Worm (Caenorhabditis elegans) whole organism, L4/young adult: ENCODE measurements around the gene math-21.
"Not testable (repeated sequence)": the region's sequence is repeated elsewhere in the genome, so short reads cannot be mapped to it uniquely, and the experiment has no call there.

Experiments
- W03F9.2 ChIP-seq: fragments of 150-350 bp; optimal IDR thresholded peaks from 2 replicates; lab custom pipeline; 2014; ENCODE audit warnings: missing biosample characterization, missing genetic modification characterization
- dao-5 ChIP-seq: sonication (generic microtip); optimal IDR thresholded peaks from 2 replicates; lab custom pipeline; 2016; ENCODE audit warnings: missing genotype, missing genetic modification characterization, moderate library complexity, missing compliant biosample characterization
- him-1 ChIP-seq: sonication (generic microtip); optimal IDR thresholded peaks from 2 replicates; lab custom pipeline; 2016; ENCODE audit warnings: missing genotype, missing genetic modification reagents, missing genetic modification characterization, missing compliant biosample characterization

Gene math-21

DNA sequence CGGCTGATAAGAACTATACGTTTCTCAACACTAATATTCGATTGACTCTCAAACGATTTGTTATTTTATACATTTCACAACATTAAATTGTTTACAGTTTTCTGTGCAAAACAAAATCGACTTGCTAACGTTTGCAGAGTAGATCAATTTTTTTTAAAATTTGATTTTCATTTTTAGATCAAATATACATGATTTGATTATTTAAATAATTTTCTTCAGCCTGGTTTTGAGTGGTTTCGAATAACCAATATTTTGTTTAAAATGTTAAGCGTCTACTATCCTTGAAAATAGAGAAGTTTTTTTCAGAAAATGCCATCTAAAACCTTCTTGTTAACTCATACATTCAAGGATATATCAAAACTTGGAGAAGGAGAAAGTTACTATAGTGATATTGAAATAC, at the start of gene math-21:
Gene math-21, plus strand, starts transcription at position 301 of the 400 bp plus-strand sequence.
- TF ChIP-seq him-1 (no peak), W03F9.2 (no peak), dao-5 (tag; lab: Kevin White, UChicago) (no peak)

DNA sequence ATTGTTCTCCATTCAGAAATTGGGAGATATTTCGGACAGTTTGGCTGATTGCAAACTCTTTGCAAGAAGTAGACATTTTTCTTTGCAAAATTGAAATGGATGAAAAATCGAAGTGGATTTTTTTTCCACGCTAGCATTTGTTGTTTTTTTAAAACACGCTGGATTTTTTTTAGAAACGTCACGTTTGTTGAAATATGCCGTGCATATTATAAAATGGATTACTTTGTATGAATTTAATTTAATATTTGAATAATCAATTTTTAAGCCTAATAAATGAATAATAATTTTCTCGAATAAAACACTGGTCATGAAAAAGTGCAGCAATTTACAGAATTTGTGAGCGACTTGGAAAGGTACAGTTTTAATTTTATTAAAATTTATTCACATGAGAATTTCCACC, 48.7 kb upstream of the math-21 start, which contains the start of gene ZK250.14:
Gene ZK250.14, minus strand, starts transcription at position 101 of the 400 bp plus-strand sequence.
- TF ChIP-seq W03F9.2, result no peak
- no peak for TF ChIP-seq dao-5 (tag; lab: Kevin White, UChicago)
- no peak for TF ChIP-seq him-1

DNA sequence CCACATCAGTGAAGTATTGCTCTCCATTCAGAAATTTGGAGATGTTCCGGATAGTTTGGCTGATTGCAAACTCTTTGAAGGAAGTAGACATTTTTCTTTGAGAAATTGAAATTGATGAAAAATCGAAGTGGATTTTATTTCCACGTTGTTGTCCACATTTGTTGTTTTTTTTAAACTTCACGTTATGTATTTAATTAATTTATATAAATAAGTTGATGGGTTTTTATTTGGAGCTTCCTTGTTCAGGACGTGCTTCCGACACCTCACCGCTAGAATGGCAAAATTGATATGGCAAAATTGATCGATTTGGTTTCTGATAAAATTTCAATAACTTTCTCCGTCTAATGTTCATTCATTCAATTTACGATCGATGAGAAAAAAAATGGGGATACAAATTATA, 47.4 kb upstream of the math-21 start, which contains the start of gene math-48:
Gene math-48, minus strand, starts transcription at position 101 of the 400 bp plus-strand sequence.
- no peak for TF ChIP-seq him-1
- TF ChIP-seq dao-5 (tag; lab: Kevin White, UChicago), result no peak
- TF ChIP-seq W03F9.2, result no peak

DNA sequence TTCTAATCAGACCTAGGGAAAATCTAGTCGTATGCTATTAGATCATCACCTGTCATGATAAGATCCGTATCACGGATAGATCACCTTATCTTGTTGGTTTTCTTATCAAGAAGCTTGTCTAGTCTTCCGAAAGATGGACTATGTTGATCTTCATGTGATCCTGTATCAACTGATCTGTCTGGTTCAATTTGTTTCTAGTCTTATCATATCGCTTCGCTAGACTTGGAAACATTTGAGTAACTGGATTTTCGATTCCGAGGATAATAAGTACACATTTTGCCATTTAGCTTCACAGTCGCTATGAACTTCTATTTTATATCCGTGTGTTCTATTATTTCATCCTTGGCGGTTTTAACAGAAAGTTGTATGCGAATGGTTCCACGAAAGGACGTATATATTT, 45.4 kb upstream of the math-21 start, which contains the start of gene ZK250.2:
Gene ZK250.2, plus strand, starts transcription at position 301 of the 400 bp plus-strand sequence.
- TF ChIP-seq him-1; dao-5 (tag; lab: Kevin White, UChicago); W03F9.2: not testable (repeated sequence)

DNA sequence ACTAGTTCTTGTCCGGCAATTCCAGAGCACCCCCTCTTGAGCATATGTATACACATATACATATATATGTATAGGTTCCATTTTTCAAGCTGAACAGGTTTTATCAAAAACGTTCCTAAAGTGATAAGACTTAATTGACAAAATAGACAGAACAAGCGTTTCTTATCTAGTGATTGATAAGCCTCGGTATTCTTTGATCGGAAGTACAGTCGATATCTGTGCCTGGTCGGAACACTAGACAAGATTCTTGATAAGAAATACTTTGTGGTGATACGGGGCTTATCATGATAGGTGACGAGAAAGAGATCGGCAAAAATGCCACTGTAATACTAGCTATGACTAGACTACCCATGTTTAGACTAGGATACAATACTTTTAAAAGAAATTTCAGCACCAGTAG, 44.7 kb upstream of the math-21 start:
- no peak for TF ChIP-seq dao-5 (tag; lab: Kevin White, UChicago)
- TF ChIP-seq W03F9.2, result no peak
- no peak for TF ChIP-seq him-1

DNA sequence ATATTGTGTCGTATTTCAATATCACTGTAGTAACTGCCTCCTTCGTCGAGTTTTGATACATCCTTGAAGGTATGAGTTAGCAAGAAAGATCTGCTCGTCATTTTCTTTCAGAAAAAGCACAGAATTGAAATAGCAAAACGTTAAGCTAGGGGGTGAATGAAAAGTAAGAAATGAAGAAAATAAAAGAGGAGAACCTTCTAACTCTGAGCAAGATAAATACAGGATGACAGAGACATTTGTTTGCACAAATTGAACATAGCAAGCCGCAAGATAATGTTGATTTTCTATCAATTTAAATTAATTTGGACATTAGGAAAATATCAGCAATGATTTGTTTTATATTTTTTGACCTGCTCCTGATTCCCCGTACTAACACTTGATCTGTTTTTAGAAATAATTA, 38.3 kb upstream of the math-21 start, which contains the start of gene math-49:
Gene math-49, minus strand, starts transcription at position 101 of the 400 bp plus-strand sequence.
- TF ChIP-seq him-1; W03F9.2; dao-5 (tag; lab: Kevin White, UChicago): not testable (repeated sequence)

DNA sequence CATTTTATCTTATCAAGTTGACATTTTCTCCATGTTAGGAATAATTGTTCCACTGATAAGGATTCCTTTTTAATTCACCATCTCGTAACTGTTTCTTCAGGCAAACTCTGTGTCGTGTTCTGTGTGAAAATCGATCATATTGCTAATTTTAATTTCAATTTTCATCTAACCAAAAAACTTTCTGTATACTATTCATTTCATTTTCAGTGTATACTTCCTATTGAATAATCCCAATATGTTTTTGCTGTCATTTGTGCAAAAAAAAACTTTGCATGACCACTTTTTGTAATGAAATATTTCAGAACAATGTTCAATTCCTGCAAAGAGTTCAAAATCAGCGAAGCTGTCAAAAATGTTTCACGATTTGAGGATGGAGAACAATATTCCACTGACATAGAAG, 6.9 kb upstream of the math-21 start, which contains the start of gene Y16E11A.4:
Gene Y16E11A.4, plus strand, starts transcription at position 301 of the 400 bp plus-strand sequence.
- no peak for TF ChIP-seq dao-5 (tag; lab: Kevin White, UChicago)
- no peak for TF ChIP-seq him-1
- no peak for TF ChIP-seq W03F9.2

DNA sequence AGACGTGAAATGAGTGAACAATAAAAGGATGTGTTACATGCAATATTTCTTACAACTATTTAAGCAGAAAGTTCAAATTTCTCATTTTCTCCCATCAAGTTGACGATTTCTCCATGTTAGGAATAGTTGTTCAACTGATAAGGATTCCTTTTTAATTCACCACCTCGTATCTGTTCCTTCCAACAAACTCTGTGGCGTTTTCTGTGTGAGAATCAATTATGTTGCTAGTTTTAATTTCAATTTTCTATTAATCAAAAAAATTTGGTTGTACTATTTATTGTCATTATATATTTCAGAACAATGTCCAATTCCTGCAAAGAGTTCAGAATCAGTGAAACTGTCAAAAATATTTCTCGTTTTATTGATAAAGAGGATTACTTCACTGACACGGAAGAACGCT, 4.8 kb upstream of the math-21 start, which contains the start of gene math-44:
Gene math-44, plus strand, starts transcription at position 301 of the 400 bp plus-strand sequence.
- TF ChIP-seq him-1, result no peak
- TF ChIP-seq dao-5 (tag; lab: Kevin White, UChicago), result no peak
- no peak for TF ChIP-seq W03F9.2

DNA sequence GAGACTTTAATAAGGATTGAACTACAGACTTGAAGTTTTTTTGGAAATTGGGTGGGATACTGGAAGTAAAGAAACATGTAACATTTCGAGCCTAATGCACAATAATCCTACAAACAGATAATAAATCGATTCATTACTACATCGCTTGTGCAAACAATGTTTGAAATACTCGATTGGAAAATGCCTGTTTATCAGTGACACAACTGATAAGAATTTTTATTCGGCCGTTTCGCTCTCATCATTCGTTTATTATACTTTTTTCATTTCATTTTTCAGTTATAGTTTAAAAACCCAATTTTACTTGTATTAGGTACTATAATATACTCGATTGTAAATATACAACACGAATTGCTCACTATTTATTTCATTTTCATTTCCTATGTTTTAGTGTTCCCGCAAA, 1.9 kb downstream of the math-21 start:
- TF ChIP-seq dao-5 (tag; lab: Kevin White, UChicago) (no peak), him-1 (no peak), W03F9.2 (no peak)

DNA sequence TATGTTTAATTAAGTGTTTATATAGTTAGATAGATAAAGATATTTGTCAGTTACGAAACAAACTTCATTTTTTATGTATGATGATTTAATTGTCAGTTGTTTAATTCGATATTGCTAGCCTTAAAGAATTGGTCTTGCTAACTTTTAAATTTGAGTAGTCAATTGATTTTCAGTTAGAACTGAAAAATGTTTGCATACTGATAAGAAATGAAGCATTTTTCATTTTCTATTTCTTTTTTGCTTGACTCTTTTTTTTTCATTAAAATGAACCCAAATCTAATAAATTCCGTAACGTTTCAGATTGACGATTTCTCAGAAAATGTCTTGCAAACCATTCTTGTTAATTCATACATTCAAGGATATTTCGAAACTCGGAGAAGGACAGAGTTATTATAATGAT, 2.4 kb downstream of the math-21 start, which contains the start of gene math-20:
Gene math-20, plus strand, starts transcription at position 301 of the 400 bp plus-strand sequence.
- TF ChIP-seq dao-5 (tag; lab: Kevin White, UChicago) (no peak), him-1 (no peak), W03F9.2 (no peak)

DNA sequence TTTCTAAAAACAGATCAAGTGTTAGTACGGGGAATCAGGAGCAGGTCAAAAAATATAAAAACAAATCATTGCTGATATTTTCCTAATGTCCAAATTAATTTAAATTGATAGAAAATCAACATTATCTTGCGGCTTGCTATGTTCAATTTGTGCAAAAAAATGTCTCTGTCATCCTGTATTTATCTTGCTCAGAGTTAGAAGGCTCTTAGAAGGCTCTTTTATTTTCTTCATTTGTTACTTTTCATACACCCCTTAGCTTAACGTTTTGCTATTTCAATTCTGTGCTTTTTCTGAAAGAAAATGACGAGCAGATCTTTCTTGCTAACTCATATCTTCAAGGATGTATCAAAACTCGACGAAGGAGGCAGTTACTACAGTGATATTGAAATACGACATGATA, 4.7 kb downstream of the math-21 start, which contains the start of gene math-19:
Gene math-19, plus strand, starts transcription at position 301 of the 400 bp plus-strand sequence.
- not testable (repeated sequence) for TF ChIP-seq W03F9.2; him-1; dao-5 (tag; lab: Kevin White, UChicago)

DNA sequence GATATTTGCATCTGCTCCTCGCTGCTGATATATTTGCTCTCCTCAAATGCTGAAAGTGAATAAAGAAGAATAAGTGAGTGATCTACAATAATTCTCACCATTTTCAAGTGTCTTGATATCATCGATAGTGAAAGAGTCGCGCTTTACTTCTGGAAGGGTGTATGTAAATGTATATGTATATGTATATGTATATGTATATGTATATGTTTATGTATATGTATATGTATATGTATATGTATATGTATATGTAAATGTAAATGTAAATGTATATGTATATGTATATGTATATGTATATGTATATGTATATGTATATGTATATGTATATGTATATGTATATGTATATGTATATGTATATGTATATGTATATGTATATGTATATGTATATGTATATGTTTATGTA, 6.9 kb downstream of the math-21 start, which contains the start of gene ceh-84:
Gene ceh-84, minus strand, starts transcription at position 101 of the 400 bp plus-strand sequence.
- TF ChIP-seq dao-5 (tag; lab: Kevin White, UChicago); W03F9.2; him-1: not testable (repeated sequence)

DNA sequence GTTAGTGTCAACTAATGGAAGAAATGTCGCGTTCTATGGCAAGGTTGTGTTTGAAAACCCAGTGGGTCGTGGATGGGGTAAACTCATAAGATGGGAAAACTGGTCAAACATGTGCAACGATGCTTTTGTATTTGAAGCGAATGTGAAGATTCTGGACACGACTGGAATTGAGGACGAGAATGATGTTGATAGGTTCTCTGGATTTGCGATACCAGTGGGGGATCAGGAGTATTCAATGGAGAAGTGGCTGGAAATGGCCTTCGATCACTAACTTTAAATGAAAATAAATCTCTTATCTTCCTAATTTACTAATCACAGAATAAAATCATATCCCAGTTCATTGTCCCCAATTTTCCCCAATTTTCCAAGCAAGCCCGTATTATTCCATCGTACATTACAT, 17.3 kb downstream of the math-21 start:
- TF ChIP-seq him-1, result no peak
- TF ChIP-seq W03F9.2, result no peak
- TF ChIP-seq dao-5 (tag; lab: Kevin White, UChicago), result no peak

DNA sequence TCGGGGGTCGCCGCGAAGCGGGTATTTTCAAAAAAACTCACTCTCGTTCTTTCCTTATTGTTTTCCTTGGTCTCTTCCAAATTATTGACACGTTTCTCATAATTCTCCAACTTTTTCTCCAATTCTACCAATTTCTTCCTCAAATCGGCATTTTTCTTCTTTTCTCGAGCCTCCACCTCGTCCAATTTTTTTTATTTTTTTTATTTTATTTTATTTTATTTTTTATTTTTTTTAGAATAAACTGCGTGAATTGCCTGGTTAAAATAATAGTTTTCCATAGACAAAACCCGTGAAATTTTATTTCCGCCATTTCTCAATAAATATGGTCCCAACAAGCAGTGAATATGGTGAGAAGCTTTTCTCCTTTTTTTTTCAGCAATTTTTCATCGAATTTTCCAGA, 18.9 kb downstream of the math-21 start, which contains the start of gene F59H6.15:
Gene F59H6.15, plus strand, starts transcription at position 301 of the 400 bp plus-strand sequence.
- TF ChIP-seq dao-5 (tag; lab: Kevin White, UChicago) (no peak), W03F9.2 (no peak), him-1 (no peak)

DNA sequence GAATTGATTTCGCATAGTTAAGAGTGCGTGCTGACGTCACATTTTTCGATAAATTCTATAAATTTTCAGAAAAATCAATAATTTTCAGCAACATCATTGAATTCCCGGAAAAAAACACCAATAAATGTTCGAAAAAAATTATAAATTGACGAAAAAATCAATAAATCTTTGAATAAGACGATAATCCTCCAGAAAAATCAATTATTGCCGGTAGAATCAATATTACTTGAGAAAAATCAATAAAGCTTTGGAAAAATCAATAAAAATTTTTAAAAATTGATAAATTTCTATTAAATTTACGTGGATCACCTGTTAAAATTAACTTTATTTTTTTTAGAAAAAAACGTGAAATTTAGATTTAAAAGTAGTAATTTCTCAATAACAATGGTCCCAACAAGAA, 20.0 kb downstream of the math-21 start:
- no peak for TF ChIP-seq dao-5 (tag; lab: Kevin White, UChicago)
- no peak for TF ChIP-seq W03F9.2
- no peak for TF ChIP-seq him-1
